Worm (Caenorhabditis elegans) whole organism, mixed stage, embryonic: ENCODE data around the gene rsp-7.

Experiments used
- M03D4.4 ChIP-seq: sonication (generic microtip); optimal IDR thresholded peaks from 2 replicates; lab custom pipeline; 2017; ENCODE audit warnings: mild to moderate bottlenecking, missing genetic modification characterization, missing compliant biosample characterization
- bed-3 ChIP-seq: fragments of 200-800 bp; sonication (Bioruptor generic); optimal IDR thresholded peaks from 3 replicates; lab custom pipeline; 2018; ENCODE audit warnings: mild to moderate bottlenecking, missing genetic modification characterization, moderate library complexity, missing compliant biosample characterization
- blmp-1 ChIP-seq: fragments of 150-350 bp; optimal IDR thresholded peaks from 2 replicates; lab custom pipeline; 2014; ENCODE audit warnings: missing biosample characterization, missing genetic modification characterization
- ceh-39 ChIP-seq: fragments of 150-350 bp; optimal IDR thresholded peaks from 2 replicates; lab custom pipeline; 2014; ENCODE audit warnings: missing biosample characterization, missing genetic modification characterization
- ceh-43 ChIP-seq: fragments of 200-800 bp; sonication (Bioruptor generic); optimal IDR thresholded peaks from 2 replicates; lab custom pipeline; 2018; ENCODE audit warnings: mild to moderate bottlenecking, missing genetic modification characterization, moderate library complexity, missing compliant biosample characterization
- ceh-83 ChIP-seq: fragments of 200-800 bp; sonication (Bioruptor generic); optimal IDR thresholded peaks from 2 replicates; lab custom pipeline; 2018; ENCODE audit warnings: mild to moderate bottlenecking, missing genetic modification characterization, missing compliant biosample characterization
- ces-1 ChIP-seq: fragments of 150-350 bp; optimal IDR thresholded peaks from 2 replicates; lab custom pipeline; 2014; ENCODE audit warnings: missing biosample characterization, missing genetic modification reagents, missing genetic modification characterization
- cnd-1 ChIP-seq: fragments of 200-800 bp; sonication (Bioruptor generic); optimal IDR thresholded peaks from 2 replicates; lab custom pipeline; 2018; ENCODE audit warnings: mild to moderate bottlenecking, missing genetic modification characterization, missing compliant biosample characterization
- drap-1 ChIP-seq: fragments of 200-800 bp; sonication (Bioruptor generic); optimal IDR thresholded peaks from 3 replicates; lab custom pipeline; 2018; ENCODE audit warnings: mild to moderate bottlenecking, missing genetic modification characterization, missing compliant biosample characterization
- elt-1 ChIP-seq: sonication (generic microtip); optimal IDR thresholded peaks from 2 replicates; lab custom pipeline; 2017; ENCODE audit warnings: missing genetic modification characterization, mild to moderate bottlenecking, missing compliant biosample characterization, antibody characterized with exemption, moderate library complexity, borderline replicate concordance; ENCODE audit not compliant: insufficient read depth
- flh-1 ChIP-seq: fragments of 200-800 bp; sonication (Bioruptor generic); optimal IDR thresholded peaks from 2 replicates; lab custom pipeline; 2018; ENCODE audit warnings: mild to moderate bottlenecking, missing genetic modification characterization, moderate library complexity, missing compliant biosample characterization
- hlh-1 ChIP-seq: fragments of 150-350 bp; optimal IDR thresholded peaks from 2 replicates; lab custom pipeline; 2014; ENCODE audit warnings: missing biosample characterization, missing genetic modification reagents, missing genetic modification characterization
- lin-13 ChIP-seq: fragments of 150-350 bp; optimal IDR thresholded peaks from 2 replicates; lab custom pipeline; 2014; ENCODE audit warnings: missing biosample characterization, missing genetic modification characterization
- lin-32 ChIP-seq: fragments of 200-800 bp; sonication (Bioruptor generic); optimal IDR thresholded peaks from 2 replicates; lab custom pipeline; 2018; ENCODE audit warnings: mild to moderate bottlenecking, missing genetic modification characterization, missing compliant biosample characterization
- lsy-2 ChIP-seq: fragments of 150-350 bp; optimal IDR thresholded peaks from 2 replicates; lab custom pipeline; 2014; ENCODE audit warnings: missing biosample characterization, missing genetic modification characterization
- mab-5 ChIP-seq: fragments of 150-350 bp; optimal IDR thresholded peaks from 2 replicates; lab custom pipeline; 2014; ENCODE audit warnings: missing biosample characterization, missing genetic modification characterization
- mep-1 ChIP-seq: fragments of 150-350 bp; optimal IDR thresholded peaks from 2 replicates; lab custom pipeline; 2017; ENCODE audit warnings: missing biosample characterization, missing genetic modification reagents, missing genetic modification characterization, inconsistent platforms
- mls-2 ChIP-seq: sonication (generic microtip); optimal IDR thresholded peaks from 2 replicates; lab custom pipeline; 2016; ENCODE audit warnings: mild to moderate bottlenecking, missing genetic modification characterization, moderate library complexity, missing compliant biosample characterization
- nhr-2 ChIP-seq: fragments of 150-350 bp; optimal IDR thresholded peaks from 2 replicates; lab custom pipeline; 2014; ENCODE audit warnings: missing biosample characterization, missing genetic modification characterization
- nhr-237 ChIP-seq: fragments of 150-350 bp; optimal IDR thresholded peaks from 2 replicates; lab custom pipeline; 2014; ENCODE audit warnings: missing biosample characterization, missing genetic modification characterization
- nhr-28 ChIP-seq: fragments of 150-350 bp; optimal IDR thresholded peaks from 2 replicates; lab custom pipeline; 2014; ENCODE audit warnings: missing biosample characterization, missing genetic modification characterization
- nhr-76 ChIP-seq: sonication (generic microtip); optimal IDR thresholded peaks from 2 replicates; lab custom pipeline; 2017; ENCODE audit warnings: missing biosample characterization, missing genetic modification characterization
- pha-4 ChIP-seq: fragments of 150-350 bp; optimal IDR thresholded peaks from 2 replicates; lab custom pipeline; 2018; ENCODE audit warnings: missing biosample characterization, missing genetic modification reagents, missing genetic modification characterization
- sem-2 ChIP-seq: fragments of 200-800 bp; sonication (Bioruptor generic); optimal IDR thresholded peaks from 2 replicates; lab custom pipeline; 2018; ENCODE audit warnings: mild to moderate bottlenecking, missing genetic modification characterization, missing compliant biosample characterization
- snpc-4 ChIP-seq: fragments of 150-350 bp; optimal IDR thresholded peaks from 2 replicates; lab custom pipeline; 2014; ENCODE audit warnings: missing biosample characterization, missing genetic modification characterization
- sptf-1 ChIP-seq: sonication (generic microtip); optimal IDR thresholded peaks from 2 replicates; lab custom pipeline; 2017; ENCODE audit warnings: mild to moderate bottlenecking, missing genetic modification characterization, moderate library complexity, missing compliant biosample characterization
- tbx-8 ChIP-seq: fragments of 200-800 bp; sonication (Bioruptor generic); optimal IDR thresholded peaks from 2 replicates; lab custom pipeline; 2018; ENCODE audit warnings: mild to moderate bottlenecking, missing genetic modification characterization, moderate library complexity, missing compliant biosample characterization
- unc-39 ChIP-seq: fragments of 150-350 bp; optimal IDR thresholded peaks from 2 replicates; lab custom pipeline; 2014; ENCODE audit warnings: missing biosample characterization, missing genetic modification characterization
- unc-62 ChIP-seq: fragments of 150-350 bp; optimal IDR thresholded peaks from 2 replicates; lab custom pipeline; 2014; ENCODE audit warnings: missing biosample characterization, missing genetic modification reagents, missing genetic modification characterization
- zip-8 ChIP-seq: fragments of 150-350 bp; optimal IDR thresholded peaks from 2 replicates; lab custom pipeline; 2014; ENCODE audit warnings: missing biosample characterization, missing genetic modification characterization
- ztf-11 ChIP-seq: fragments of 150-350 bp; optimal IDR thresholded peaks from 2 replicates; lab custom pipeline; 2014; ENCODE audit warnings: missing biosample characterization, missing genetic modification characterization

The rsp-7 gene

ce11 chrII:10705347-10705996 lies 46.5 kb downstream of the rsp-7 start:
- TF ChIP-seq hlh-1 = no peak
- no peak for TF ChIP-seq mep-1 (tag; lab: Kevin White, UChicago)
- no peak for TF ChIP-seq snpc-4 (tag; lab: Kevin White, UChicago)
- TF ChIP-seq nhr-76 (tag; lab: Kevin White, UChicago) = no peak
- no peak for TF ChIP-seq ceh-43 (GFP tag; lab: Kevin White, UChicago)
- no peak for TF ChIP-seq unc-62 (GFP tag; lab: Kevin White, UChicago)
- TF ChIP-seq blmp-1 (tag; lab: Kevin White, UChicago) = no peak
- no peak for TF ChIP-seq ztf-11 (tag; lab: Kevin White, UChicago)
- no peak for TF ChIP-seq M03D4.4 (tag; lab: Kevin White, UChicago)
- TF ChIP-seq mls-2 (tag; lab: Kevin White, UChicago) = no peak
- no peak for TF ChIP-seq nhr-2 (tag; lab: Kevin White, UChicago)

DNA sequence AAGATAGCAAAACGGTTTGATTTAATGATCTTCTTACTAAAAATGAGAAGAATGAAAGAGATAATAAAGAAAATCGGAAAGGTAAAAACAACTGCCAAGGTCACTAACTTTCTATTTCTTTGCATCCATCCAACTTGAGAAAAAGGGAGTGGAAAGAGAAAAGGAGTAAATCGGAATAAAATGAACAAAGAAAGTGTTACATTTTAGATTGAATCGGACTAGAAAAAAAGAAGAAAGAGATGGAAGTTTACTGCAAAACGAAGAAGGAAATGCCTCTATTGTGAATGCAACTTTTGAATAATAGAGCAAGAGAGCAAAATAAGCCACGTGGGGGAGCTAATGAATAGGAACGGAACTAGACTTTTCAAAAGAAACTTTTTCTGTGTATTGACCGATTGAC lies 47.0 kb downstream of the rsp-7 start:
- no peak for TF ChIP-seq pha-4 (tag; lab: Kevin White, UChicago)
- TF ChIP-seq nhr-237 (tag; lab: Kevin White, UChicago) = no peak
- no peak for TF ChIP-seq sem-2 (GFP tag; lab: Kevin White, UChicago)
- TF ChIP-seq lin-32 (GFP tag; lab: Kevin White, UChicago) = no peak
- TF ChIP-seq cnd-1 = no peak
- TF ChIP-seq ztf-11 (tag; lab: Kevin White, UChicago) = no peak
- TF ChIP-seq, all 35 proteins: peak for 0

DNA sequence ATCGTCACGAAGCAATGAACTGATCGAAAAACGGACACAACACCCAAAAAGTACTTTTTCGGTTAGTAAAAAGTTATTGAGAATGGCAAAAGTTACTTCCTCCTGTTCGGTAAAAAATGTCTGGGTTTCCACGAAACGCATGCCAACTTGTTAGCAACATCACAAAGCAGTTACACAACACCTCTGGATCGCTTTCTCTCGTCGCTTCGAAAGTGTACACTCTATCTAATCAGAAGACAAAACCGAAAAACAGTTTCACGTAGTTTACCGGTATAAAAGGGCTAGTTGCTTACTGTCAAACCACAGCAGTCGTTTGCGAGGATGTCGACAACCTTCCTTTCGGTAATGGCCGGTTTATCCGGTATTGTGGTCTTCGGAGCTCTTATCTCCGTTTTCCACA lies 47.9 kb downstream of the rsp-7 start, which contains the start of gene col-80:
col-80 (plus strand) TSS at position 301 of the 400 bp plus-strand sequence.
- TF ChIP-seq cnd-1 = no peak
- TF ChIP-seq snpc-4 (tag; lab: Kevin White, UChicago) = no peak
- TF ChIP-seq mab-5 (tag; lab: Kevin White, UChicago) = no peak
- TF ChIP-seq pha-4 (tag; lab: Kevin White, UChicago) = no peak
- no peak for TF ChIP-seq elt-1 (tag; lab: Kevin White, UChicago)
- TF ChIP-seq ceh-83 = no peak
- TF ChIP-seq lsy-2 (tag; lab: Kevin White, UChicago) = no peak
- TF ChIP-seq flh-1 (GFP tag; lab: Kevin White, UChicago) = no peak
- no peak for TF ChIP-seq unc-62 (GFP tag; lab: Kevin White, UChicago)
- TF ChIP-seq unc-39 (tag; lab: Kevin White, UChicago) = no peak
- no peak for TF ChIP-seq blmp-1 (tag; lab: Kevin White, UChicago)

ce11 chrII:10707439-10708096 lies 48.6 kb downstream of the rsp-7 start:
- no peak for TF ChIP-seq hlh-1
- no peak for TF ChIP-seq tbx-8 (GFP tag; lab: Kevin White, UChicago)
- no peak for TF ChIP-seq lin-32 (GFP tag; lab: Kevin White, UChicago)
- TF ChIP-seq nhr-237 (tag; lab: Kevin White, UChicago) = no peak
- no peak for TF ChIP-seq elt-1 (tag; lab: Kevin White, UChicago)
- no peak for TF ChIP-seq cnd-1
- no peak for TF ChIP-seq zip-8 (tag; lab: Kevin White, UChicago)
- TF ChIP-seq flh-1 (GFP tag; lab: Kevin White, UChicago) = no peak
- TF ChIP-seq ceh-39 = no peak
- no peak for TF ChIP-seq mls-2 (tag; lab: Kevin White, UChicago)
- no peak for TF ChIP-seq drap-1 (GFP tag; lab: Kevin White, UChicago)
- no peak for TF ChIP-seq bed-3 (GFP tag; lab: Kevin White, UChicago)
- TF ChIP-seq snpc-4 (tag; lab: Kevin White, UChicago) = no peak
- TF ChIP-seq unc-62 (GFP tag; lab: Kevin White, UChicago) = no peak
- no peak for TF ChIP-seq nhr-76 (tag; lab: Kevin White, UChicago)
- TF ChIP-seq nhr-28 (tag; lab: Kevin White, UChicago) = no peak
- TF ChIP-seq, all 35 proteins: peak for 0

- TF ChIP-seq hlh-1 (no peak), lin-13 (tag; lab: Kevin White, UChicago) (no peak), sptf-1 (no peak), unc-62 (GFP tag; lab: Kevin White, UChicago) (no peak), snpc-4 (tag; lab: Kevin White, UChicago) (no peak), ceh-39 (no peak), ces-1 (GFP tag; lab: Kevin White, UChicago) (no peak)
Observed at ce11 chrII:10708660-10709059, 49.7 kb downstream of the rsp-7 start, which contains the start of gene bli-1. Gene bli-1, plus strand, starts transcription at chrII:10708960.
